Worm (Caenorhabditis elegans): ENCODE data around the gene str-109.
A peak's percentile ranks its signal among the peaks of the same experiment; 100 is the strongest.

Gene str-109

ce11 chrV:16183357-16183756 is 21.3 kb upstream of the str-109 start, which contains the start of gene srz-14:
Gene srz-14, plus strand, starts transcription at chrV:16183657.
- no peak for TF ChIP-seq elt-1 (tag; optimal IDR thresholded peaks at IDR 0.05)
- TF ChIP-seq lin-39 (tag; optimal IDR thresholded peaks at IDR 0.05), result no peak
- TF ChIP-seq pha-4 (tag; optimal IDR thresholded peaks at IDR 0.05), result no peak
- no peak for TF ChIP-seq ZK546.5 (tag; optimal IDR thresholded peaks at IDR 0.05)

ce11 chrV:16182918-16183317 is 20.9 kb upstream of the str-109 start, which contains the start of gene srh-277:
Gene srh-277, plus strand, starts transcription at chrV:16183218.
- no peak for TF ChIP-seq ama-1 (optimal IDR thresholded peaks at IDR 0.05)
- no peak for TF ChIP-seq eor-1 (tag; optimal IDR thresholded peaks at IDR 0.05)
- no peak for TF ChIP-seq daf-12 (tag; optimal IDR thresholded peaks at IDR 0.05)
- TF ChIP-seq nhr-25 (tag; optimal IDR thresholded peaks at IDR 0.05), result no peak
- no peak for TF ChIP-seq ceh-9 (tag; optimal IDR thresholded peaks at IDR 0.05)
- no peak for TF ChIP-seq aly-2 (tag; optimal IDR thresholded peaks at IDR 0.05)
- no peak for TF ChIP-seq R02D3.7 (tag; optimal IDR thresholded peaks at IDR 0.05)
- TF ChIP-seq nhr-11 (tag; optimal IDR thresholded peaks at IDR 0.05), result no peak
- no peak for TF ChIP-seq ceh-16 (tag; optimal IDR thresholded peaks at IDR 0.05)
- TF ChIP-seq egl-27 (tag; optimal IDR thresholded peaks at IDR 0.05), result no peak
- no peak for TF ChIP-seq lin-39 (tag; optimal IDR thresholded peaks at IDR 0.05)
- TF ChIP-seq ZK546.5 (tag; optimal IDR thresholded peaks at IDR 0.05), result no peak
- no peak for TF ChIP-seq fos-1 (tag; optimal IDR thresholded peaks at IDR 0.05)
- no peak for TF ChIP-seq nhr-12 (tag; optimal IDR thresholded peaks at IDR 0.05)

- no peak for TF ChIP-seq nhr-76 (tag; optimal IDR thresholded peaks at IDR 0.05)
- no peak for TF ChIP-seq nhr-237 (tag; optimal IDR thresholded peaks at IDR 0.05)
- no peak for TF ChIP-seq nhr-12 (tag; optimal IDR thresholded peaks at IDR 0.05)
- TF ChIP-seq ceh-82 (tag; optimal IDR thresholded peaks at IDR 0.05), result no peak
- no peak for TF ChIP-seq fkh-2 (tag; optimal IDR thresholded peaks at IDR 0.05)
- TF ChIP-seq aly-2 (tag; optimal IDR thresholded peaks at IDR 0.05), result no peak
- no peak for TF ChIP-seq lsy-12 (tag; optimal IDR thresholded peaks at IDR 0.05)
- no peak for TF ChIP-seq mdl-1 (tag; optimal IDR thresholded peaks at IDR 0.05)
- no peak for TF ChIP-seq sea-2 (GFP tag; optimal IDR thresholded peaks at IDR 0.05)
- TF ChIP-seq snpc-4 (tag; optimal IDR thresholded peaks at IDR 0.05), result no peak
These were observed 20.1 kb upstream of the str-109 start, which contains the start of gene srz-13 for ce11 chrV:16182110-16182509. Gene srz-13, plus strand, starts transcription at chrV:16182410.

ce11 chrV:16180350-16180749 is 18.3 kb upstream of the str-109 start, which contains the start of gene str-106:
Gene str-106, plus strand, starts transcription at chrV:16180650.
- TF ChIP-seq nhr-67 (tag; optimal IDR thresholded peaks at IDR 0.05), result no peak

- TF ChIP-seq nhr-67 (tag; optimal IDR thresholded peaks at IDR 0.05), result no peak
- no peak for TF ChIP-seq ama-1 (optimal IDR thresholded peaks at IDR 0.05)
- TF ChIP-seq nhr-23 (tag; optimal IDR thresholded peaks at IDR 0.05), result no peak
- no peak for TF ChIP-seq ceh-9 (tag; optimal IDR thresholded peaks at IDR 0.05)
- TF ChIP-seq fkh-10 (GFP tag; optimal IDR thresholded peaks at IDR 0.05), result no peak
- TF ChIP-seq R02D3.7 (tag; optimal IDR thresholded peaks at IDR 0.05), result no peak
- TF ChIP-seq snpc-4 (tag; optimal IDR thresholded peaks at IDR 0.05), result no peak
- TF ChIP-seq pqm-1 (tag; optimal IDR thresholded peaks at IDR 0.05), result no peak
- no peak for TF ChIP-seq daf-12 (tag; optimal IDR thresholded peaks at IDR 0.05)
- no peak for TF ChIP-seq pha-4 (tag; optimal IDR thresholded peaks at IDR 0.05)
- no peak for TF ChIP-seq eor-1 (tag; optimal IDR thresholded peaks at IDR 0.05)
- TF ChIP-seq elt-1 (tag; optimal IDR thresholded peaks at IDR 0.05), result no peak
- TF ChIP-seq nhr-77 (tag; optimal IDR thresholded peaks at IDR 0.05), result no peak
- no peak for TF ChIP-seq lsy-12 (tag; optimal IDR thresholded peaks at IDR 0.05)
- TF ChIP-seq nhr-43 (tag; optimal IDR thresholded peaks at IDR 0.05; ENCODE audit: poor library complexity, severe bottlenecking), result no peak
- TF ChIP-seq lin-39 (tag; optimal IDR thresholded peaks at IDR 0.05), result no peak
- no peak for TF ChIP-seq mml-1 (tag; optimal IDR thresholded peaks at IDR 0.05)
- no peak for TF ChIP-seq nfya-1 (tag; optimal IDR thresholded peaks at IDR 0.05; ENCODE audit: insufficient read depth)
- TF ChIP-seq fos-1 (tag; optimal IDR thresholded peaks at IDR 0.05), result no peak
These were observed 13.7 kb upstream of the str-109 start, which contains the start of gene cyp-33D1 for ce11 chrV:16175757-16176156. Gene cyp-33D1, minus strand, starts transcription at chrV:16175857.

- TF ChIP-seq skn-1 (tag; optimal IDR thresholded peaks at IDR 0.05), result no peak
- no peak for TF ChIP-seq lin-39 (tag; optimal IDR thresholded peaks at IDR 0.05)
- TF ChIP-seq ceh-9 (tag; optimal IDR thresholded peaks at IDR 0.05), result no peak
- TF ChIP-seq elt-2 (tag; optimal IDR thresholded peaks at IDR 0.05), result peak; percentile 60
- no peak for TF ChIP-seq elt-1 (tag; optimal IDR thresholded peaks at IDR 0.05)
- TF ChIP-seq snpc-4 (tag; optimal IDR thresholded peaks at IDR 0.05), result no peak
- no peak for TF ChIP-seq nhr-28 (tag; optimal IDR thresholded peaks at IDR 0.05)
- no peak for TF ChIP-seq nhr-23 (tag; optimal IDR thresholded peaks at IDR 0.05)
- TF ChIP-seq nhr-76 (tag; optimal IDR thresholded peaks at IDR 0.05), result no peak
- no peak for TF ChIP-seq fkh-2 (tag; optimal IDR thresholded peaks at IDR 0.05)
- TF ChIP-seq nhr-11 (tag; optimal IDR thresholded peaks at IDR 0.05), result no peak
- no peak for TF ChIP-seq mml-1 (tag; optimal IDR thresholded peaks at IDR 0.05)
- peak; percentile 35 for TF ChIP-seq pqm-1 (tag; optimal IDR thresholded peaks at IDR 0.05)
These were observed 13.2 kb upstream of the str-109 start for ce11 chrV:16175227-16175626.
